Worm (Caenorhabditis elegans) whole organism, young adult: ENCODE results near the gene sprr-2.

Experiments
- B0035.1 ChIP-seq: sonication (generic microtip); optimal IDR thresholded peaks from 2 replicates; lab custom pipeline; 2016; ENCODE audit warnings: missing genetic modification characterization, mild to moderate bottlenecking, missing compliant biosample characterization, missing genotype, missing genetic modification reagents
- B0336.3 ChIP-seq: fragments of 200-800 bp; sonication (Bioruptor generic); IDR thresholded peaks from 2 replicates; pipeline ENCODE4 v1.3.6; 2022; ENCODE audit warnings: missing genetic modification characterization, missing compliant biosample characterization
- D2030.7 ChIP-seq: fragments of 200-800 bp; sonication (Bioruptor generic); IDR thresholded peaks from 2 replicates; pipeline ENCODE4 v1.3.6; 2022; ENCODE audit warnings: missing genetic modification reagents, missing genetic modification characterization, missing compliant biosample characterization
- F22D6.2 ChIP-seq: sonication (generic microtip); optimal IDR thresholded peaks from 2 replicates; lab custom pipeline; 2016; ENCODE audit warnings: mild to moderate bottlenecking, missing genetic modification characterization, missing compliant biosample characterization
- F37B4.10 ChIP-seq: fragments of 200-800 bp; sonication (Bioruptor generic); IDR thresholded peaks from 2 replicates; pipeline ENCODE4 v1.3.6; 2022; ENCODE audit warnings: missing genetic modification characterization, missing compliant biosample characterization
- F49E8.2 ChIP-seq: sonication (generic microtip); optimal IDR thresholded peaks from 3 replicates; lab custom pipeline; 2017; ENCODE audit warnings: missing genetic modification characterization, mild to moderate bottlenecking, missing compliant biosample characterization, antibody characterized with exemption, moderate library complexity; ENCODE audit not compliant: insufficient read depth
- K12H6.12 ChIP-seq: fragments of 200-800 bp; sonication (Bioruptor generic); optimal IDR thresholded peaks from 2 replicates; lab custom pipeline; 2018; ENCODE audit warnings: mild to moderate bottlenecking, missing genetic modification characterization, missing compliant biosample characterization
- T26A5.8 ChIP-seq: sonication (generic microtip); optimal IDR thresholded peaks from 2 replicates; lab custom pipeline; 2016; ENCODE audit warnings: missing genetic modification characterization, missing compliant biosample characterization
- Y53F4B.3 ChIP-seq: fragments of 200-800 bp; sonication (Bioruptor generic); IDR thresholded peaks from 2 replicates; pipeline ENCODE4 v1.3.6; 2022; ENCODE audit warnings: missing genetic modification reagents, missing genetic modification characterization, missing compliant biosample characterization
- Y53G8AR.9 ChIP-seq: fragments of 200-800 bp; sonication (Bioruptor generic); conservative IDR thresholded peaks from 2 replicates; pipeline ENCODE4 v1.3.6; 2022; ENCODE audit warnings: missing genetic modification reagents, missing genetic modification characterization, missing compliant biosample characterization
- Y56A3A.18 ChIP-seq: fragments of 200-800 bp; sonication (Bioruptor generic); IDR thresholded peaks from 2 replicates; pipeline ENCODE4 v1.3.6; 2022; ENCODE audit warnings: missing genetic modification reagents, missing genetic modification characterization, missing compliant biosample characterization
- Y95B8A.8 ChIP-seq: fragments of 200-800 bp; sonication (Bioruptor generic); IDR thresholded peaks from 2 replicates; pipeline ENCODE4 v1.3.6; 2022; ENCODE audit warnings: missing genetic modification reagents, missing genetic modification characterization, missing compliant biosample characterization
- akir-1 ChIP-seq: fragments of 200-800 bp; sonication (Bioruptor generic); optimal IDR thresholded peaks from 2 replicates; lab custom pipeline; 2018; ENCODE audit warnings: mild to moderate bottlenecking, missing genetic modification characterization, moderate library complexity, missing compliant biosample characterization
- athp-1 ChIP-seq: sonication (generic microtip); optimal IDR thresholded peaks from 2 replicates; lab custom pipeline; 2017; ENCODE audit warnings: mild to moderate bottlenecking, missing genetic modification characterization, missing compliant biosample characterization
- attf-3 ChIP-seq: fragments of 200-800 bp; sonication (Bioruptor generic); conservative IDR thresholded peaks from 2 replicates; pipeline ENCODE4 v1.3.6; 2022; ENCODE audit warnings: missing genetic modification reagents, missing genetic modification characterization, missing compliant biosample characterization
- attf-5 ChIP-seq: fragments of 200-800 bp; sonication (Bioruptor generic); optimal IDR thresholded peaks from 2 replicates; lab custom pipeline; 2018; ENCODE audit warnings: mild to moderate bottlenecking, missing genetic modification characterization, missing compliant biosample characterization
- cebp-2 ChIP-seq: fragments of 200-800 bp; sonication (Bioruptor generic); IDR thresholded peaks from 2 replicates; pipeline ENCODE4 v1.3.6; 2022; ENCODE audit warnings: missing genetic modification characterization, missing compliant biosample characterization
- ceh-40 ChIP-seq: fragments of 200-800 bp; sonication (Bioruptor generic); IDR thresholded peaks from 2 replicates; pipeline ENCODE4 v1.3.6; 2022; ENCODE audit warnings: missing genetic modification characterization, missing compliant biosample characterization
- ceh-79 ChIP-seq: sonication (generic microtip); optimal IDR thresholded peaks from 2 replicates; lab custom pipeline; 2017; ENCODE audit warnings: mild to moderate bottlenecking, missing genetic modification characterization, missing compliant biosample characterization
- dox-1 ChIP-seq: fragments of 200-800 bp; sonication (Bioruptor generic); IDR thresholded peaks from 2 replicates; pipeline ENCODE4 v1.3.6; 2022; ENCODE audit warnings: missing genetic modification reagents, missing genetic modification characterization, missing compliant biosample characterization
- dpl-1 ChIP-seq: fragments of 150-350 bp; optimal IDR thresholded peaks from 2 replicates; lab custom pipeline; 2014; ENCODE audit warnings: missing biosample characterization, missing genetic modification reagents, missing genetic modification characterization
- egl-18 ChIP-seq: fragments of 200-800 bp; sonication (Bioruptor generic); IDR thresholded peaks from 2 replicates; pipeline ENCODE4 v1.3.6; 2022; ENCODE audit warnings: missing genetic modification reagents, missing genetic modification characterization, missing compliant biosample characterization
- gei-17 ChIP-seq: fragments of 200-800 bp; sonication (Bioruptor generic); optimal IDR thresholded peaks from 2 replicates; lab custom pipeline; 2018; ENCODE audit warnings: mild to moderate bottlenecking, missing genetic modification characterization, missing compliant biosample characterization
- him-1 ChIP-seq: sonication (generic microtip); optimal IDR thresholded peaks from 2 replicates; lab custom pipeline; 2016; ENCODE audit warnings: missing genotype, missing genetic modification reagents, missing genetic modification characterization, missing compliant biosample characterization
- hmg-1.2 ChIP-seq: fragments of 200-800 bp; sonication (Bioruptor generic); IDR thresholded peaks from 2 replicates; pipeline ENCODE4 v1.3.6; 2022; ENCODE audit warnings: missing genetic modification reagents, missing genetic modification characterization, missing compliant biosample characterization
- hmg-20 ChIP-seq: fragments of 200-800 bp; sonication (Bioruptor generic); IDR thresholded peaks from 2 replicates; pipeline ENCODE4 v1.3.6; 2022; ENCODE audit warnings: missing genetic modification reagents, missing genetic modification characterization, missing compliant biosample characterization
- hrde-1 ChIP-seq: sonication (generic microtip); optimal IDR thresholded peaks from 2 replicates; lab custom pipeline; 2016; ENCODE audit warnings: missing genetic modification characterization, mild to moderate bottlenecking, missing compliant biosample characterization, moderate library complexity, missing genotype, missing genetic modification reagents, borderline replicate concordance
- lin-35 ChIP-seq, 3 experiments: fragments of 150-350 bp in 2 of 3; sonication (generic microtip) in 1 of 3; optimal IDR thresholded peaks; 2 replicates each; lab custom pipeline; 2014 to 2018; ENCODE audit warnings: missing biosample characterization in 3 of 3, missing genetic modification characterization in 3 of 3, missing genetic modification reagents in 3 of 3
- lir-1 ChIP-seq: fragments of 200-800 bp; sonication (Bioruptor generic); conservative IDR thresholded peaks from 2 replicates; pipeline ENCODE4 v1.3.6; 2022; ENCODE audit warnings: missing genetic modification reagents, missing genetic modification characterization, missing compliant biosample characterization
- madf-3 ChIP-seq: fragments of 200-800 bp; sonication (Bioruptor generic); IDR thresholded peaks from 2 replicates; pipeline ENCODE4 v1.3.6; 2022; ENCODE audit warnings: missing genetic modification reagents, missing genetic modification characterization, missing compliant biosample characterization
- mcd-1 ChIP-seq: fragments of 200-800 bp; sonication (Bioruptor generic); IDR thresholded peaks from 2 replicates; pipeline ENCODE4 v1.3.6; 2022; ENCODE audit warnings: missing genetic modification reagents, missing genetic modification characterization, missing compliant biosample characterization
- mel-28 ChIP-seq: sonication (generic microtip); optimal IDR thresholded peaks from 2 replicates; lab custom pipeline; 2016; ENCODE audit warnings: borderline replicate concordance, mild to moderate bottlenecking, missing genetic modification characterization, missing compliant biosample characterization
- nfya-1 ChIP-seq: sonication (generic microtip); optimal IDR thresholded peaks from 2 replicates; lab custom pipeline; 2017; ENCODE audit warnings: antibody characterized with exemption, missing compliant biosample characterization, missing genetic modification characterization, borderline replicate concordance; ENCODE audit not compliant: insufficient read depth
- nhr-120 ChIP-seq: fragments of 200-800 bp; sonication (Bioruptor generic); IDR thresholded peaks from 2 replicates; pipeline ENCODE4 v1.3.6; 2022; ENCODE audit warnings: missing genetic modification characterization, missing compliant biosample characterization
- nhr-90 ChIP-seq: sonication (generic microtip); optimal IDR thresholded peaks from 2 replicates; lab custom pipeline; 2016; ENCODE audit warnings: missing genotype, mild to moderate bottlenecking, missing genetic modification characterization, missing compliant biosample characterization
- rcor-1 ChIP-seq: fragments of 200-800 bp; sonication (Bioruptor generic); IDR thresholded peaks from 2 replicates; pipeline ENCODE4 v1.3.6; 2022; ENCODE audit warnings: missing genetic modification reagents, missing genetic modification characterization, missing compliant biosample characterization
- repo-1 ChIP-seq: sonication (generic microtip); optimal IDR thresholded peaks from 2 replicates; lab custom pipeline; 2017; ENCODE audit warnings: mild to moderate bottlenecking, missing genetic modification characterization, missing compliant biosample characterization
- rpc-1 ChIP-seq, 2 experiments: fragments of 150-350 bp in 1 of 2; sonication (generic microtip) in 1 of 2; optimal IDR thresholded peaks; 2 replicates each; lab custom pipeline; 2014 to 2018; ENCODE audit warnings: missing biosample characterization in 1 of 2, missing genetic modification characterization in 1 of 2, missing genetic modification reagents in 1 of 2, missing genotype in 1 of 2
- sdz-38 ChIP-seq: sonication (generic microtip); optimal IDR thresholded peaks from 2 replicates; lab custom pipeline; 2016; ENCODE audit warnings: missing genotype, missing genetic modification characterization, missing compliant biosample characterization
- sea-2 ChIP-seq: fragments of 200-800 bp; sonication (Bioruptor generic); IDR thresholded peaks from 2 replicates; pipeline ENCODE4 v1.3.6; 2022; ENCODE audit warnings: missing genetic modification characterization, missing compliant biosample characterization
- snpc-1.1 ChIP-seq: sonication (generic microtip); optimal IDR thresholded peaks from 2 replicates; lab custom pipeline; 2017; ENCODE audit warnings: missing genetic modification characterization, mild to moderate bottlenecking, missing compliant biosample characterization, antibody characterized with exemption, moderate library complexity, missing genotype, missing genetic modification reagents; ENCODE audit not compliant: insufficient read depth
- snpc-3.4 ChIP-seq: sonication (generic microtip); optimal IDR thresholded peaks from 2 replicates; lab custom pipeline; 2017; ENCODE audit warnings: missing genetic modification characterization, mild to moderate bottlenecking, missing compliant biosample characterization, antibody characterized with exemption, moderate library complexity, missing genotype, missing genetic modification reagents
- somi-1 ChIP-seq: fragments of 200-800 bp; sonication (Bioruptor generic); optimal IDR thresholded peaks from 2 replicates; lab custom pipeline; 2018; ENCODE audit warnings: mild to moderate bottlenecking, missing genetic modification characterization, missing compliant biosample characterization
- tbx-9 ChIP-seq: sonication (generic microtip); optimal IDR thresholded peaks from 2 replicates; lab custom pipeline; 2016; ENCODE audit warnings: borderline replicate concordance, missing genetic modification characterization, inconsistent platforms, missing compliant biosample characterization
- unc-130 ChIP-seq: sonication (generic microtip); optimal IDR thresholded peaks from 2 replicates; lab custom pipeline; 2016; ENCODE audit warnings: missing genetic modification reagents, missing genetic modification characterization, missing compliant biosample characterization
- unc-62 ChIP-seq: fragments of 150-350 bp; optimal IDR thresholded peaks from 2 replicates; lab custom pipeline; 2014; ENCODE audit warnings: missing biosample characterization, missing genetic modification reagents, missing genetic modification characterization
- xnd-1 ChIP-seq: sonication (generic microtip); optimal IDR thresholded peaks from 2 replicates; lab custom pipeline; 2016; ENCODE audit warnings: missing genotype, missing genetic modification reagents, missing genetic modification characterization, missing compliant biosample characterization
- ztf-25 ChIP-seq: fragments of 200-800 bp; sonication (Bioruptor generic); IDR thresholded peaks from 2 replicates; pipeline ENCODE4 v1.3.6; 2022; ENCODE audit warnings: missing genetic modification reagents, missing genetic modification characterization, missing compliant biosample characterization
- ztf-28 ChIP-seq: fragments of 200-800 bp; sonication (Bioruptor generic); IDR thresholded peaks from 2 replicates; pipeline ENCODE4 v1.3.6; 2022; ENCODE audit warnings: missing genetic modification reagents, missing genetic modification characterization, missing compliant biosample characterization

The sprr-2 gene

DNA sequence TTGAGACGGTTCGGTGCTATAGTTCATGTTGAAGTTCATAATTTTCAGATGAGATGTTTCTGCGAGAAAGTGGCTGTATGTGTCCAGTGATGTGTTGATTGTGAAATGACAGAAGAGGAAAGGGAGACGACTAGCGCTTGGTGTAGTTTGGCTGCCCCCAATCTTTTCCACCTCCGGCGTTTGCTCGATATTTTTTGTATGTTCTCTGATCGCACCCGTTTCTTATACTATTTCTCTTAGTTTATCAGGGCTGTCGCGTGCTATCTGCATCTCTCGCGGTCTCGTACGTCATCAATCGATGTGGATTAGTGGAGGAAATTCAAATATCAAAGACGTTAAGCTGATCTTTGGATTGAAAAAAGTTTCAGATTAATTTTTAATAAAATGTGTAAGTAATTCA, 17.5 kb downstream of the sprr-2 start, which contains the start of gene atf-4 (continued):
- peak; percentile 46 for TF ChIP-seq repo-1 (tag; lab: Kevin White, UChicago)
- no peak for TF ChIP-seq hmg-20
- TF ChIP-seq T26A5.8: no peak
- no peak for TF ChIP-seq madf-3
- no peak for TF ChIP-seq him-1 (tag; lab: Kevin White, UChicago)
- no peak for TF ChIP-seq nhr-120
- no peak for TF ChIP-seq Y95B8A.8
- TF ChIP-seq tbx-9: no peak
- no peak for TF ChIP-seq unc-130 (GFP tag; lab: Kevin White, UChicago)
- 0 out of 2 replicates have a peak, but pooled peaks have one; percentile 11 for TF ChIP-seq rcor-1 (GFP tag; lab: Robert Waterston, UW)
- no peak for TF ChIP-seq egl-18 (GFP tag; lab: Robert Waterston, UW)
- no peak for TF ChIP-seq unc-62 (GFP tag; lab: Kevin White, UChicago)
- peak; percentile 6 for TF ChIP-seq somi-1 (GFP tag; lab: Kevin White, UChicago)
- TF ChIP-seq hmg-1.2 (GFP tag; lab: Robert Waterston, UW): peak; percentile 50; the same call in 1 of the 2 replicates
- no peak for TF ChIP-seq sdz-38 (tag; lab: Kevin White, UChicago)
- TF ChIP-seq cebp-2 (GFP tag; lab: Robert Waterston, UW): no peak
- peak; percentile 46 for TF ChIP-seq attf-5 (GFP tag; lab: Kevin White, UChicago)
- TF ChIP-seq F22D6.2 (tag; lab: Kevin White, UChicago): no peak
- no peak for TF ChIP-seq sea-2 (GFP tag; lab: Robert Waterston, UW)
- no peak for TF ChIP-seq B0035.1 (tag; lab: Kevin White, UChicago)
- TF ChIP-seq lin-35 (GFP tag; optimal IDR thresholded peaks at IDR 0.05; lab: Kevin White, UChicago): peak in 1 of 3 experiments; percentile 54
- no peak for TF ChIP-seq ceh-40 (GFP tag; lab: Robert Waterston, UW)
- TF ChIP-seq D2030.7 (GFP tag; lab: Robert Waterston, UW): no peak
- TF ChIP-seq snpc-3.4 (tag; lab: Kevin White, UChicago): no peak
- no peak for TF ChIP-seq Y53F4B.3 (GFP tag; lab: Robert Waterston, UW)
- no peak for TF ChIP-seq Y56A3A.18 (GFP tag; lab: Robert Waterston, UW)
- TF ChIP-seq K12H6.12 (tag; lab: Kevin White, UChicago): no peak
- no peak for TF ChIP-seq akir-1
- TF ChIP-seq ceh-79 (tag; lab: Kevin White, UChicago): no peak
- TF ChIP-seq dox-1 (GFP tag; lab: Robert Waterston, UW): peak; percentile 34; the same call in 1 of the 2 replicates
- TF ChIP-seq gei-17 (GFP tag; lab: Kevin White, UChicago): peak; percentile 26
- TF ChIP-seq lir-1: no peak
- no peak for TF ChIP-seq nhr-90 (tag; lab: Kevin White, UChicago)
- TF ChIP-seq rpc-1 (optimal IDR thresholded peaks at IDR 0.05; lab: Kevin White, UChicago): no peak
- no peak for TF ChIP-seq rpc-1 (tag; optimal IDR thresholded peaks at IDR 0.05; lab: Kevin White, UChicago)
- TF ChIP-seq ztf-25 (GFP tag; lab: Robert Waterston, UW): no peak
- TF ChIP-seq Y53G8AR.9 (GFP tag; lab: Robert Waterston, UW): no peak
- no peak for TF ChIP-seq dpl-1 (GFP tag; lab: Kevin White, UChicago)
- no peak for TF ChIP-seq athp-1 (tag; lab: Kevin White, UChicago)
- TF ChIP-seq hrde-1 (tag; lab: Kevin White, UChicago): no peak
- peak; percentile 28; the same call in 1 of the 2 replicates for TF ChIP-seq B0336.3
- TF ChIP-seq attf-3: no peak
- no peak for TF ChIP-seq nfya-1
- no peak for TF ChIP-seq ztf-28 (GFP tag; lab: Robert Waterston, UW)
- TF ChIP-seq F49E8.2: no peak
- TF ChIP-seq F37B4.10: no peak
- no peak for TF ChIP-seq mel-28 (tag; lab: Kevin White, UChicago)
- TF ChIP-seq snpc-1.1 (tag; lab: Kevin White, UChicago): no peak
- no peak for TF ChIP-seq xnd-1 (tag; lab: Kevin White, UChicago)
- TF ChIP-seq mcd-1: peak; percentile 30; the same call in 1 of the 2 replicates
